Fruit fly (Drosophila melanogaster) whole organism, embryonic: Measurements from ENCODE around the gene CSN1b.

ENCODE experiments used
- Atf3 ChIP-seq: fragments of 200-800 bp; sonication (Bioruptor generic); optimal IDR thresholded peaks from 3 replicates; lab custom pipeline; 2016; ENCODE audit warnings: missing biosample characterization, missing genetic modification characterization
- CG10321 ChIP-seq: fragments of 200-800 bp; sonication (Bioruptor generic); IDR thresholded peaks from 2 replicates; pipeline ENCODE4 v1.3.6; 2022; ENCODE audit warnings: missing biosample characterization, missing genetic modification characterization
- CG11695 ChIP-seq: fragments of 200-800 bp; sonication (Bioruptor generic); IDR thresholded peaks from 3 replicates; pipeline ENCODE4 v1.3.6; 2022; ENCODE audit warnings: missing biosample characterization, missing genetic modification characterization
- CG12236 ChIP-seq: fragments of 200-800 bp; sonication (Bioruptor generic); optimal IDR thresholded peaks from 2 replicates; lab custom pipeline; 2016; ENCODE audit warnings: missing biosample characterization, missing genetic modification characterization
- CG14014 ChIP-seq: fragments of 200-800 bp; sonication (Bioruptor generic); IDR thresholded peaks from 2 replicates; pipeline ENCODE4 v1.3.6; 2022; ENCODE audit warnings: missing biosample characterization, missing genetic modification characterization
- CG14667 ChIP-seq: fragments of 200-800 bp; sonication (Bioruptor generic); IDR thresholded peaks from 2 replicates; pipeline ENCODE4 v1.3.6; 2022; ENCODE audit warnings: missing biosample characterization, missing genetic modification characterization
- CG15696 ChIP-seq: fragments of 200-800 bp; sonication (Bioruptor generic); optimal IDR thresholded peaks from 2 replicates; lab custom pipeline; 2019; ENCODE audit warnings: missing biosample characterization, mild to moderate bottlenecking, missing genetic modification characterization, moderate library complexity
- CG17328 ChIP-seq: fragments of 200-800 bp; sonication (Bioruptor generic); IDR thresholded peaks from 2 replicates; pipeline ENCODE4 v1.3.6; 2022; ENCODE audit warnings: missing biosample characterization, missing genetic modification characterization
- CG30403 ChIP-seq: fragments of 200-800 bp; sonication (Bioruptor generic); optimal IDR thresholded peaks from 3 replicates; lab custom pipeline; 2016; ENCODE audit warnings: missing biosample characterization, missing genetic modification characterization
- CG31365 ChIP-seq: fragments of 200-800 bp; sonication (Bioruptor generic); optimal IDR thresholded peaks from 2 replicates; lab custom pipeline; 2018; ENCODE audit warnings: missing biosample characterization, mild to moderate bottlenecking, missing genetic modification characterization
- CG3838 ChIP-seq: fragments of 200-800 bp; sonication (Bioruptor generic); optimal IDR thresholded peaks from 3 replicates; lab custom pipeline; 2016; ENCODE audit warnings: missing biosample characterization, missing genetic modification characterization
- CG5180 ChIP-seq: fragments of 200-800 bp; sonication (Bioruptor generic); optimal IDR thresholded peaks from 3 replicates; lab custom pipeline; 2017; ENCODE audit warnings: missing biosample characterization, missing genetic modification characterization, mild to moderate bottlenecking, moderate library complexity, missing genetic modification reagents
- CG5953 ChIP-seq: fragments of 200-800 bp; sonication (Bioruptor generic); IDR thresholded peaks from 2 replicates; pipeline ENCODE4 v1.3.6; 2022; ENCODE audit warnings: missing biosample characterization, missing genetic modification characterization
- CG8478 ChIP-seq: fragments of >200 bp; optimal IDR thresholded peaks from 2 replicates; lab custom pipeline; 2018
- Chrac-16 ChIP-seq: fragments of 200-800 bp; sonication (Bioruptor generic); optimal IDR thresholded peaks from 3 replicates; lab custom pipeline; 2016; ENCODE audit warnings: missing biosample characterization, missing genetic modification characterization
- CoRest ChIP-seq: fragments of 200-800 bp; sonication (Bioruptor generic); optimal IDR thresholded peaks from 3 replicates; lab custom pipeline; 2018; ENCODE audit warnings: missing biosample characterization, mild to moderate bottlenecking, missing genetic modification characterization, moderate library complexity
- Dad ChIP-seq: fragments of 200-800 bp; sonication (Bioruptor generic); optimal IDR thresholded peaks from 3 replicates; lab custom pipeline; 2016; ENCODE audit warnings: missing biosample characterization, missing genetic modification characterization
- E2f1 ChIP-seq: fragments of 200-800 bp; sonication (Bioruptor generic); IDR thresholded peaks from 2 replicates; pipeline ENCODE4 v1.3.6; 2022; ENCODE audit warnings: missing biosample characterization, missing genetic modification characterization
- Gsc ChIP-seq: fragments of 200-800 bp; sonication (Bioruptor generic); IDR thresholded peaks from 2 replicates; pipeline ENCODE4 v1.3.6; 2022; ENCODE audit warnings: missing biosample characterization, missing genetic modification characterization
- Hand ChIP-seq: fragments of 200-800 bp; sonication (Bioruptor generic); optimal IDR thresholded peaks from 2 replicates; lab custom pipeline; 2017; ENCODE audit warnings: mild to moderate bottlenecking, missing biosample characterization, missing genetic modification reagents, missing genetic modification characterization
- Mad ChIP-seq: fragments of 200-800 bp; sonication (Bioruptor generic); optimal IDR thresholded peaks from 2 replicates; lab custom pipeline; 2016; ENCODE audit warnings: missing biosample characterization, missing genetic modification characterization
- NC2α ChIP-seq: fragments of 200-800 bp; sonication (Bioruptor generic); optimal IDR thresholded peaks from 2 replicates; lab custom pipeline; 2016; ENCODE audit warnings: missing biosample characterization, missing genetic modification characterization
- PHDP ChIP-seq: fragments of 200-800 bp; sonication (Bioruptor generic); optimal IDR thresholded peaks from 3 replicates; lab custom pipeline; 2018; ENCODE audit warnings: missing biosample characterization, mild to moderate bottlenecking, missing genetic modification characterization, moderate library complexity
- Scr ChIP-seq: fragments of 200-800 bp; sonication (Bioruptor generic); IDR thresholded peaks from 2 replicates; pipeline ENCODE4 v1.3.6; 2022; ENCODE audit warnings: missing biosample characterization, missing genetic modification characterization; ENCODE audit not compliant: partially characterized antibody
- Stat92E ChIP-seq, 3 experiments: fragments of >200 bp in 2 of 3; fragments of 200-800 bp in 1 of 3; sonication (Bioruptor generic) in 1 of 3; optimal IDR thresholded peaks; 2 replicates each; lab custom pipeline; 2017 to 2019; ENCODE audit warnings: missing biosample characterization in 3 of 3, missing genetic modification characterization in 3 of 3, mild to moderate bottlenecking in 1 of 3, moderate library complexity in 1 of 3
- bbx ChIP-seq: fragments of 200-800 bp; sonication (Bioruptor generic); IDR thresholded peaks from 2 replicates; pipeline ENCODE4 v1.3.6; 2022; ENCODE audit warnings: missing biosample characterization, missing genetic modification characterization; ENCODE audit not compliant: partially characterized antibody
- bcd ChIP-seq: fragments of 200-800 bp; sonication (Bioruptor generic); optimal IDR thresholded peaks from 2 replicates; lab custom pipeline; 2017; ENCODE audit warnings: missing biosample characterization, mild to moderate bottlenecking, missing genetic modification characterization
- cg ChIP-seq: fragments of 200-800 bp; sonication (Bioruptor generic); optimal IDR thresholded peaks from 3 replicates; lab custom pipeline; 2019; ENCODE audit warnings: missing biosample characterization, mild to moderate bottlenecking, missing genetic modification characterization, moderate library complexity
- cwo ChIP-seq: fragments of 200-800 bp; sonication (Bioruptor generic); optimal IDR thresholded peaks from 3 replicates; lab custom pipeline; 2017; ENCODE audit warnings: missing biosample characterization, missing genetic modification characterization, mild to moderate bottlenecking, moderate library complexity, missing genetic modification reagents
- danr ChIP-seq: fragments of 200-800 bp; sonication (Bioruptor generic); IDR thresholded peaks from 2 replicates; pipeline ENCODE4 v1.3.6; 2022; ENCODE audit warnings: missing biosample characterization, missing genetic modification characterization
- dpn ChIP-seq, 2 experiments: fragments of 200-800 bp; sonication (Bioruptor generic); optimal IDR thresholded peaks; 3 replicates each; lab custom pipeline; 2016; ENCODE audit warnings: missing biosample characterization in 2 of 2, missing genetic modification characterization in 2 of 2
- fru ChIP-seq: fragments of >200 bp; optimal IDR thresholded peaks from 2 replicates; lab custom pipeline; 2017
- ftz-f1 ChIP-seq: fragments of 200-800 bp; sonication (Bioruptor generic); optimal IDR thresholded peaks from 2 replicates; lab custom pipeline; 2016; ENCODE audit warnings: missing biosample characterization, missing genetic modification characterization
- grn ChIP-seq: fragments of 200-800 bp; sonication (Bioruptor generic); optimal IDR thresholded peaks from 3 replicates; lab custom pipeline; 2017; ENCODE audit warnings: missing biosample characterization, missing genetic modification characterization
- her ChIP-seq: fragments of 200-800 bp; sonication (Bioruptor generic); optimal IDR thresholded peaks from 2 replicates; lab custom pipeline; 2016; ENCODE audit warnings: missing biosample characterization, missing genetic modification characterization
- insv ChIP-seq, 2 experiments: fragments of 200-800 bp; sonication (Bioruptor generic); optimal IDR thresholded peaks; 3 replicates each; lab custom pipeline; 2016 to 2018; ENCODE audit warnings: missing biosample characterization in 2 of 2, missing genetic modification characterization in 2 of 2
- jing ChIP-seq: fragments of 200-800 bp; sonication (Bioruptor generic); optimal IDR thresholded peaks from 2 replicates; lab custom pipeline; 2018; ENCODE audit warnings: missing biosample characterization, mild to moderate bottlenecking, missing genetic modification characterization
- kay ChIP-seq: fragments of 200-800 bp; sonication (Bioruptor generic); optimal IDR thresholded peaks from 2 replicates; lab custom pipeline; 2016; ENCODE audit warnings: missing biosample characterization, missing genetic modification characterization
- luna ChIP-seq: fragments of 200-800 bp; sonication (Bioruptor generic); optimal IDR thresholded peaks from 2 replicates; lab custom pipeline; 2016; ENCODE audit warnings: missing biosample characterization, missing genetic modification characterization
- mld ChIP-seq: fragments of 200-800 bp; sonication (Bioruptor generic); IDR thresholded peaks from 3 replicates; pipeline ENCODE4 v1.3.6; 2022; ENCODE audit warnings: missing biosample characterization, missing genetic modification characterization; ENCODE audit not compliant: partially characterized antibody
- nau ChIP-seq: fragments of 200-800 bp; sonication (Bioruptor generic); optimal IDR thresholded peaks from 3 replicates; lab custom pipeline; 2017; ENCODE audit warnings: missing biosample characterization, mild to moderate bottlenecking, missing genetic modification characterization, missing genetic modification reagents
- pan ChIP-seq, 4 experiments: fragments of >200 bp in 3 of 4; fragments of 200-800 bp in 1 of 4; sonication (Bioruptor generic) in 1 of 4; optimal IDR thresholded peaks in 3 of 4; IDR thresholded peaks in 1 of 4; 2 replicates each; pipeline versions ENCODE4 v1.3.6 to Lab custom; 2017 to 2022; ENCODE audit warnings: missing biosample characterization in 2 of 4, missing genetic modification characterization in 2 of 4, mixed read lengths in 1 of 4
- peb ChIP-seq: fragments of 200-800 bp; sonication (Bioruptor generic); IDR thresholded peaks from 2 replicates; pipeline ENCODE4 v1.3.6; 2022; ENCODE audit warnings: missing biosample characterization, missing genetic modification characterization
- psq ChIP-seq: fragments of 200-800 bp; sonication (Bioruptor generic); optimal IDR thresholded peaks from 2 replicates; lab custom pipeline; 2017; ENCODE audit warnings: missing biosample characterization, missing genetic modification characterization
- scrt ChIP-seq: fragments of 200-800 bp; sonication (Bioruptor generic); optimal IDR thresholded peaks from 2 replicates; lab custom pipeline; 2018; ENCODE audit warnings: missing biosample characterization, mild to moderate bottlenecking, missing genetic modification characterization, moderate library complexity
- twi ChIP-seq: fragments of 200-800 bp; optimal IDR thresholded peaks from 2 replicates; lab custom pipeline; 2019; ENCODE audit warnings: missing biosample characterization, mild to moderate bottlenecking, missing genetic modification characterization, moderate library complexity
- yki ChIP-seq: fragments of >200 bp; optimal IDR thresholded peaks from 3 replicates; lab custom pipeline; 2018
- z ChIP-seq: fragments of 200-800 bp; sonication (Bioruptor generic); IDR thresholded peaks from 3 replicates; pipeline ENCODE4 v1.3.6; 2022; ENCODE audit warnings: missing biosample characterization, missing genetic modification characterization
- zen2 ChIP-seq: fragments of 200-800 bp; sonication (Bioruptor generic); IDR thresholded peaks from 3 replicates; pipeline ENCODE4 v1.3.6; 2022; ENCODE audit warnings: missing biosample characterization, missing genetic modification characterization; ENCODE audit not compliant: partially characterized antibody
- zfh2 ChIP-seq: fragments of 200-800 bp; sonication (Bioruptor generic); optimal IDR thresholded peaks from 2 replicates; lab custom pipeline; 2016; ENCODE audit warnings: missing biosample characterization, missing genetic modification characterization

CSN1b gene

dm6 chr3L:18898770-18899278 is 5.9 kb downstream of the CSN1b start, which contains the start of gene RpL26 (continued):
- TF ChIP-seq Hand (GFP tag; lab: Kevin White, UChicago): no peak
- TF ChIP-seq her: peak; percentile 41
- peak; percentile 53; the same call in 1 of the 2 replicates for TF ChIP-seq CG17328 (GFP tag; lab: Robert Waterston, UW)
- TF ChIP-seq luna (GFP tag; lab: Kevin White, UChicago): peak; percentile 74
- no peak for TF ChIP-seq CG8478 (lab: Kevin White, UChicago)
- peak; percentile 36 for TF ChIP-seq psq (GFP tag; lab: Kevin White, UChicago)
- peak; percentile 29 for TF ChIP-seq CG31365 (tag; lab: Kevin White, UChicago)
- TF ChIP-seq bcd: peak; percentile 75
- no peak for TF ChIP-seq CG10321 (GFP tag; lab: Robert Waterston, UW)
- no peak for TF ChIP-seq cg
- peak; percentile 90 for TF ChIP-seq mld (GFP tag; lab: Robert Waterston, UW)
- no peak for TF ChIP-seq danr (GFP tag; lab: Robert Waterston, UW)
- no peak for TF ChIP-seq pan (optimal IDR thresholded peaks at IDR 0.05; lab: Kevin White, UChicago)
- TF ChIP-seq pan (GFP tag; optimal IDR thresholded peaks at IDR 0.05 in 1 of 2, IDR thresholded peaks at IDR 0.05 in 1 of 2): peak in 1 of 2 experiments; percentile 52
- peak; percentile 89 for TF ChIP-seq CG30403 (GFP tag; lab: Kevin White, UChicago)
- peak; percentile 5 for TF ChIP-seq grn (GFP tag; lab: Kevin White, UChicago)
- no peak; the same call in 1 of the 2 replicates for TF ChIP-seq CG14667 (GFP tag; lab: Robert Waterston, UW)
- TF ChIP-seq CG12236 (GFP tag; lab: Kevin White, UChicago): peak; percentile 6
- TF ChIP-seq Stat92E (GFP tag; optimal IDR thresholded peaks at IDR 0.05; lab: Kevin White, UChicago): peak in 1 of 3 experiments; percentile 81
- peak; percentile 72 for TF ChIP-seq CG15696 (tag; lab: Kevin White, UChicago)
- no peak for TF ChIP-seq fru (lab: Kevin White, UChicago)
- TF ChIP-seq yki (lab: Kevin White, UChicago): no peak
- TF ChIP-seq Scr (GFP tag; lab: Robert Waterston, UW): peak; percentile 99
- peak; percentile 94 to 99 for TF ChIP-seq insv (GFP tag; optimal IDR thresholded peaks at IDR 0.05; lab: Kevin White, UChicago)
- peak; percentile 72 for TF ChIP-seq Dad (GFP tag; lab: Kevin White, UChicago)
- TF ChIP-seq CG3838 (GFP tag; lab: Kevin White, UChicago): peak; percentile 45
- TF ChIP-seq peb (GFP tag; lab: Robert Waterston, UW): peak; percentile 54; the same call in 1 of the 2 replicates
- peak; percentile 40 for TF ChIP-seq kay (GFP tag; lab: Kevin White, UChicago)
- peak; percentile 96 for TF ChIP-seq zen2
- no peak for TF ChIP-seq CG5953 (GFP tag; lab: Robert Waterston, UW)
- no peak for TF ChIP-seq Gsc (GFP tag; lab: Robert Waterston, UW)
- peak; percentile 85 for TF ChIP-seq bbx (GFP tag; lab: Robert Waterston, UW)
- peak; percentile 90 for TF ChIP-seq CoRest (tag; lab: Kevin White, UChicago)
- no peak for TF ChIP-seq ftz-f1 (GFP tag; lab: Kevin White, UChicago)
- no peak for TF ChIP-seq jing (GFP tag; lab: Kevin White, UChicago)
- TF ChIP-seq Atf3 (GFP tag; lab: Kevin White, UChicago): peak; percentile 83
- TF ChIP-seq Chrac-16: peak; percentile 79
- peak; percentile 61 for TF ChIP-seq PHDP (tag; lab: Kevin White, UChicago)
- TF ChIP-seq zfh2 (GFP tag; lab: Kevin White, UChicago): peak; percentile 85
- peak; percentile 36 for TF ChIP-seq cwo (GFP tag; lab: Kevin White, UChicago)
- no peak for TF ChIP-seq scrt
- peak; percentile 64; the same call in 1 of the 3 replicates for TF ChIP-seq CG11695
- TF ChIP-seq CG5180 (GFP tag; lab: Kevin White, UChicago): no peak
- peak; percentile 79 to 89 for TF ChIP-seq dpn (GFP tag; optimal IDR thresholded peaks at IDR 0.05; lab: Kevin White, UChicago)
- peak; percentile 57 for TF ChIP-seq NC2α (GFP tag; lab: Kevin White, UChicago)
- peak; percentile 77 for TF ChIP-seq twi (tag; lab: Kevin White, UChicago)
- peak; percentile 42 for TF ChIP-seq nau
- peak; percentile 62 for TF ChIP-seq Mad (GFP tag; lab: Kevin White, UChicago)
- TF ChIP-seq E2f1 (GFP tag; lab: Robert Waterston, UW): peak; percentile 62
- TF ChIP-seq CG14014: peak; percentile 46; the same call in 1 of the 2 replicates
- no peak for TF ChIP-seq z (GFP tag; lab: Robert Waterston, UW)
